Worm (Caenorhabditis elegans): ENCODE data around the gene nep-8.
"Not testable (repeated sequence)": the region's sequence is repeated elsewhere in the genome, so short reads cannot be mapped to it uniquely, and the experiment has no call there.

nep-8 gene

DNA sequence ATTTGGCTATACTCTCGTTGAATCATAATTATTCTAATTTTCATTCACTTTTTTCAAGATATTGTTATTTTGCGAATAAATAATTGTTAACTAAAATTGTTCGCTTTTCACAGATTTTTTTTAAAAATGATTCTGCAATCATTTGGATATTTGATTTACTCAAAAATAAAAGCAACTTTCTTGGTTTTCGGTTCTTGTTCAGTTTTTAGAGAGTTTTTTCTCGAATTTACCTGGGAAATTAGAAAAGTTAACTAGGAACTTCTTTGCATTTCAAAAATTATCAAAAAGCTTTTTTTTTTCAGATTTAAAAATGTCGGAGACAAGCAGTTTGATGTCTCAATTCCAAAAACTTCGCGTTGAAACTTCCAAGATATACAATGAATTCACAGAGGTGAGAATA lies 43.0 kb downstream of the nep-8 start, which contains the start of the genes C16C8.20 and gldi-6:
C16C8.20 (plus strand) TSS at position 301 of the 400 bp plus-strand sequence.
gldi-6 (plus strand) TSS at position 301 of the 400 bp plus-strand sequence.
- no peak for TF ChIP-seq rnt-1 (tag; optimal IDR thresholded peaks at IDR 0.05)
- TF ChIP-seq ceh-48 (tag; optimal IDR thresholded peaks at IDR 0.05), result no peak
- no peak for TF ChIP-seq unc-3 (GFP tag; conservative IDR thresholded peaks at IDR 0.05)
- TF ChIP-seq unc-3 (tag; optimal IDR thresholded peaks at IDR 0.05), result no peak
- no peak for TF ChIP-seq ref-2 (tag; optimal IDR thresholded peaks at IDR 0.05)
- TF ChIP-seq che-1 (tag; optimal IDR thresholded peaks at IDR 0.05), result no peak
- TF ChIP-seq lim-6 (tag; optimal IDR thresholded peaks at IDR 0.05), result no peak
- TF ChIP-seq eyg-1 (tag; optimal IDR thresholded peaks at IDR 0.05), result no peak
- no peak for TF ChIP-seq ceh-6 (GFP tag; optimal IDR thresholded peaks at IDR 0.05)
- TF ChIP-seq pax-1 (tag; optimal IDR thresholded peaks at IDR 0.05), result no peak
- no peak for TF ChIP-seq sdc-2 (tag; optimal IDR thresholded peaks at IDR 0.05)
- no peak for TF ChIP-seq npax-4 (tag; optimal IDR thresholded peaks at IDR 0.05)
- no peak for TF ChIP-seq hlh-13 (GFP tag; optimal IDR thresholded peaks at IDR 0.05)
- TF ChIP-seq pha-4 (tag; optimal IDR thresholded peaks at IDR 0.05), result no peak
- TF ChIP-seq ceh-30 (tag; optimal IDR thresholded peaks at IDR 0.05), result no peak
- TF ChIP-seq unc-55 (GFP tag; optimal IDR thresholded peaks at IDR 0.05), result no peak
- no peak for TF ChIP-seq nhr-232 (tag; optimal IDR thresholded peaks at IDR 0.05)
- TF ChIP-seq tbx-7 (tag; optimal IDR thresholded peaks at IDR 0.05), result no peak
- TF ChIP-seq sox-4 (tag; optimal IDR thresholded peaks at IDR 0.05), result no peak
- TF ChIP-seq pros-1 (tag; optimal IDR thresholded peaks at IDR 0.05), result no peak
- no peak for TF ChIP-seq hlh-8 (tag; optimal IDR thresholded peaks at IDR 0.05)

DNA sequence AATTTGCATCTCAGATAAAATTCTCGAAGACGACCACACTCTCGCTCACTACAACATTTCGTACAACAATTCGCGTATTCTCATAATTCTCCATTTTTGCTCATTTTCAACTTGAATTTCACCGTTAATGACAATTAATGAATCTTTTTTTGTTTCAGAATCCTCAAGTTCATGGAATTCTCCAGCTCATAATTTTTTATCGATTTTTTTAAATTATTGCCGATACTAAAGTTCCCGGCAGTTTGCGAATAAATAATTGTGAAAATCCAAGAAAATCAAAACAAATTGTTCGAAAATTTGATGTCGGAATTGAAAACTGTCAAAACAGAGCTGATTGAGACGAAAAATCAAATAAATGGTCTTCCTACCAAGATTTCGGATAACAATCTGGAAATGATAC lies 44.3 kb downstream of the nep-8 start, which contains the start of gene C16C8.21:
C16C8.21 (plus strand) TSS at position 301 of the 400 bp plus-strand sequence.
- no peak for TF ChIP-seq hlh-30 (tag; optimal IDR thresholded peaks at IDR 0.05; ENCODE audit: insufficient read depth)
- no peak for TF ChIP-seq sox-4 (tag; optimal IDR thresholded peaks at IDR 0.05)
- TF ChIP-seq pqm-1 (tag; optimal IDR thresholded peaks at IDR 0.05), result no peak
- TF ChIP-seq che-1 (tag; optimal IDR thresholded peaks at IDR 0.05), result no peak
- no peak for TF ChIP-seq nhr-11 (tag; optimal IDR thresholded peaks at IDR 0.05)
- no peak for TF ChIP-seq lin-11 (tag; optimal IDR thresholded peaks at IDR 0.05)
- no peak for TF ChIP-seq K09A11.1 (tag; optimal IDR thresholded peaks at IDR 0.05; ENCODE audit: insufficient read depth)
- no peak for TF ChIP-seq madf-2 (tag; optimal IDR thresholded peaks at IDR 0.05)
- no peak for TF ChIP-seq unc-42 (tag; optimal IDR thresholded peaks at IDR 0.05)
- no peak for TF ChIP-seq dve-1 (tag; optimal IDR thresholded peaks at IDR 0.05)

- TF ChIP-seq C08G9.2 (tag; optimal IDR thresholded peaks at IDR 0.05), result no peak
- no peak for TF ChIP-seq ttx-3 (tag; optimal IDR thresholded peaks at IDR 0.05)
Measured at ce11 chrII:3448776-3449280, 45.2 kb downstream of the nep-8 start, which contains the start of gene C16C8.25. Gene C16C8.25, plus strand, starts transcription at chrII:3449230.

ce11 chrII:3449514-3449913 lies 45.9 kb downstream of the nep-8 start, which contains the start of gene C16C8.14:
Gene C16C8.14, plus strand, starts transcription at chrII:3449814.
- not testable (repeated sequence) for TF ChIP-seq hlh-6, pha-2, ceh-18 (tag; optimal IDR thresholded peaks at IDR 0.05)

DNA sequence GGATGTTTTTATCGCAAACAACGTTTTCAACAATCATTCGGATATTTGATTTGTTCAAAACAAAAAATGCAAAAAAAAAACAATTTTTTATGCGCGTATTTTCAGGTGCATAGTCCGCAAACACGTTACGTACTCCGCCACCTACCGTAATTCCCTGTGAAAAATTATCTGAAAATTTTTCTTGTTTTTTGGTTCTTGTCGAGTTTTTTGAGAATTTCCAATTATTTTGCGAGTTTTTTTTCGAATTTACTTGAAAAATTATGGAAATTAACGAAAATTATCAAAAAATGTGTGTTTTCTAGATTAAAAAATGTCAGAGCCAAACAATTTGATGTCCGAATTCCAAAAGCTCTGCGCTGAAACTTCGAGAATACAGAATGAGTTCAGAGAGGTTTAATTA lies 48.8 kb downstream of the nep-8 start, which contains the start of gene C16C8.12:
C16C8.12 (plus strand) TSS at position 301 of the 400 bp plus-strand sequence.
- TF ChIP-seq unc-42 (tag; optimal IDR thresholded peaks at IDR 0.05), result no peak
- no peak for TF ChIP-seq sdc-2 (tag; optimal IDR thresholded peaks at IDR 0.05)
- no peak for TF ChIP-seq ceh-48 (tag; optimal IDR thresholded peaks at IDR 0.05)
- no peak for TF ChIP-seq elt-4 (tag; optimal IDR thresholded peaks at IDR 0.05)
- TF ChIP-seq pha-2 (tag; optimal IDR thresholded peaks at IDR 0.05), result no peak
- TF ChIP-seq T23F11.4 (GFP tag; optimal IDR thresholded peaks at IDR 0.05), result no peak
- no peak for TF ChIP-seq unc-55 (GFP tag; optimal IDR thresholded peaks at IDR 0.05)
- no peak for TF ChIP-seq Y22D7AL.16 (tag; optimal IDR thresholded peaks at IDR 0.05)
- no peak for TF ChIP-seq ets-4 (tag; optimal IDR thresholded peaks at IDR 0.05)
- no peak for TF ChIP-seq dmd-4 (tag; optimal IDR thresholded peaks at IDR 0.05; ENCODE audit: borderline replicate concordance)
- TF ChIP-seq ceh-45 (GFP tag; IDR thresholded peaks at IDR 0.05), result no peak
- TF ChIP-seq hlh-6 (tag; optimal IDR thresholded peaks at IDR 0.05), result no peak
- TF ChIP-seq ref-2 (tag; optimal IDR thresholded peaks at IDR 0.05), result no peak
- TF ChIP-seq hlh-8 (tag; optimal IDR thresholded peaks at IDR 0.05), result no peak
- no peak for TF ChIP-seq rnt-1 (tag; optimal IDR thresholded peaks at IDR 0.05)
- TF ChIP-seq ceh-9 (tag; optimal IDR thresholded peaks at IDR 0.05), result no peak

All from whole organism, late embryonic.